Fruit fly (Drosophila melanogaster): Measurements from ENCODE around the gene CG2816.

dm6 chr2L:3669034-3669433 lies 34.4 kb upstream of the CG2816 start, which contains the start of gene Sfp24Bd:
- TF ChIP-seq usp (GFP tag; optimal IDR thresholded peaks at IDR 0.05): no peak
- no peak for TF ChIP-seq psq (optimal IDR thresholded peaks at IDR 0.05)
- TF ChIP-seq CG8478 (optimal IDR thresholded peaks at IDR 0.05): no peak
- no peak for TF ChIP-seq pan (optimal IDR thresholded peaks at IDR 0.05)
- no peak for TF ChIP-seq Dll (optimal IDR thresholded peaks at IDR 0.05)
